Fruit fly (Drosophila melanogaster) whole organism, prepupa: ENCODE results near the gene Sirt1.

Experiments used
- CG10631 ChIP-seq: fragments of 200-800 bp; sonication (Bioruptor generic); optimal IDR thresholded peaks from 2 replicates; lab custom pipeline; 2016; ENCODE audit warnings: missing biosample characterization, missing genetic modification characterization
- CG10669 ChIP-seq: fragments of 200-800 bp; sonication (Bioruptor generic); optimal IDR thresholded peaks from 3 replicates; lab custom pipeline; 2018; ENCODE audit warnings: missing biosample characterization, mild to moderate bottlenecking, missing genetic modification characterization, moderate library complexity
- CG11294 ChIP-seq: fragments of 200-800 bp; sonication (Bioruptor generic); IDR thresholded peaks from 2 replicates; pipeline ENCODE4 v1.3.6; 2022; ENCODE audit warnings: missing biosample characterization, missing genetic modification characterization
- CG15336 ChIP-seq: fragments of 200-800 bp; sonication (Bioruptor generic); IDR thresholded peaks from 2 replicates; pipeline ENCODE4 v1.3.6; 2022; ENCODE audit warnings: missing biosample characterization, missing genetic modification characterization
- CG1621 ChIP-seq: fragments of 200-800 bp; sonication (Bioruptor generic); optimal IDR thresholded peaks from 3 replicates; lab custom pipeline; 2018; ENCODE audit warnings: missing biosample characterization, mild to moderate bottlenecking, missing genetic modification characterization
- CG16779 ChIP-seq: fragments of 200-800 bp; sonication (Bioruptor generic); optimal IDR thresholded peaks from 3 replicates; lab custom pipeline; 2017; ENCODE audit warnings: missing biosample characterization, mild to moderate bottlenecking, missing genetic modification characterization
- CG34406 ChIP-seq: fragments of 200-800 bp; sonication (Bioruptor generic); optimal IDR thresholded peaks from 3 replicates; lab custom pipeline; 2016; ENCODE audit warnings: missing biosample characterization, missing genetic modification characterization
- CG3919 ChIP-seq: fragments of 200-800 bp; sonication (Bioruptor generic); optimal IDR thresholded peaks from 3 replicates; lab custom pipeline; 2016; ENCODE audit warnings: missing biosample characterization, missing genetic modification characterization
- CG4318 ChIP-seq: fragments of 200-800 bp; sonication (Bioruptor generic); optimal IDR thresholded peaks from 3 replicates; lab custom pipeline; 2017; ENCODE audit warnings: missing biosample characterization, mild to moderate bottlenecking, missing genetic modification characterization
- CG6276 ChIP-seq: fragments of 200-800 bp; sonication (Bioruptor generic); optimal IDR thresholded peaks from 2 replicates; lab custom pipeline; 2017; ENCODE audit warnings: missing biosample characterization, mild to moderate bottlenecking, missing genetic modification characterization
- CG6792 ChIP-seq: fragments of 200-800 bp; sonication (Bioruptor generic); optimal IDR thresholded peaks from 3 replicates; lab custom pipeline; 2016; ENCODE audit warnings: missing biosample characterization, missing genetic modification characterization
- CG6808 ChIP-seq: fragments of 200-800 bp; sonication (Bioruptor generic); optimal IDR thresholded peaks from 3 replicates; lab custom pipeline; 2017; ENCODE audit warnings: missing biosample characterization, missing genetic modification characterization, mild to moderate bottlenecking, moderate library complexity, missing genetic modification reagents
- CG6854 ChIP-seq: fragments of 200-800 bp; sonication (Bioruptor generic); optimal IDR thresholded peaks from 2 replicates; lab custom pipeline; 2017; ENCODE audit warnings: missing biosample characterization, mild to moderate bottlenecking, missing genetic modification characterization
- CG7368 ChIP-seq: fragments of 200-800 bp; sonication (Bioruptor generic); optimal IDR thresholded peaks from 3 replicates; lab custom pipeline; 2016; ENCODE audit warnings: missing biosample characterization, missing genetic modification characterization
- CG8119 ChIP-seq: fragments of 200-800 bp; sonication (Bioruptor generic); IDR thresholded peaks from 3 replicates; pipeline ENCODE4 v1.3.6; 2022; ENCODE audit warnings: missing biosample characterization, missing genetic modification characterization
- CG8319 ChIP-seq: fragments of 200-800 bp; sonication (Bioruptor generic); optimal IDR thresholded peaks from 3 replicates; lab custom pipeline; 2016; ENCODE audit warnings: missing biosample characterization, missing genetic modification characterization
- CG8632 ChIP-seq: fragments of 200-800 bp; sonication (Bioruptor generic); optimal IDR thresholded peaks from 3 replicates; lab custom pipeline; 2016; ENCODE audit warnings: missing biosample characterization, missing genetic modification characterization
- CG9139 ChIP-seq: fragments of 200-800 bp; sonication (Bioruptor generic); optimal IDR thresholded peaks from 3 replicates; lab custom pipeline; 2017; ENCODE audit warnings: missing biosample characterization, mild to moderate bottlenecking, missing genetic modification characterization
- Eip78C ChIP-seq: fragments of 200-800 bp; sonication (Bioruptor generic); peaks from one replicate; lab custom pipeline; 2016; ENCODE audit warnings: missing biosample characterization, missing genetic modification characterization
- Eip93F ChIP-seq: fragments of 200-800 bp; sonication (Bioruptor generic); optimal IDR thresholded peaks from 2 replicates; lab custom pipeline; 2016; ENCODE audit warnings: missing biosample characterization, mild to moderate bottlenecking, missing genetic modification characterization
- Ets21C ChIP-seq: fragments of 200-800 bp; sonication (Bioruptor generic); optimal IDR thresholded peaks from 3 replicates; lab custom pipeline; 2016; ENCODE audit warnings: missing biosample characterization, missing genetic modification characterization
- Ets96B ChIP-seq: fragments of 200-800 bp; optimal IDR thresholded peaks from 2 replicates; lab custom pipeline; 2019; ENCODE audit warnings: missing biosample characterization, mild to moderate bottlenecking, missing genetic modification characterization, moderate library complexity
- Gug ChIP-seq: fragments of 200-800 bp; sonication (Bioruptor generic); IDR thresholded peaks from 2 replicates; pipeline ENCODE4 v1.3.6; 2022; ENCODE audit warnings: missing biosample characterization, missing genetic modification characterization
- Hr39 ChIP-seq: fragments of 200-800 bp; sonication (Bioruptor generic); optimal IDR thresholded peaks from 2 replicates; lab custom pipeline; 2016; ENCODE audit warnings: missing biosample characterization, missing genetic modification characterization
- Lpt ChIP-seq: fragments of 200-800 bp; sonication (Bioruptor generic); optimal IDR thresholded peaks from 3 replicates; lab custom pipeline; 2016; ENCODE audit warnings: missing biosample characterization, missing genetic modification characterization
- Met ChIP-seq: fragments of 200-800 bp; sonication (Bioruptor generic); optimal IDR thresholded peaks from 3 replicates; lab custom pipeline; 2016; ENCODE audit warnings: missing biosample characterization, missing genetic modification characterization
- OdsH ChIP-seq: fragments of 200-800 bp; sonication (Bioruptor generic); optimal IDR thresholded peaks from 3 replicates; lab custom pipeline; 2016; ENCODE audit warnings: missing biosample characterization, missing genetic modification characterization
- Smox ChIP-seq: fragments of 200-800 bp; sonication (Bioruptor generic); optimal IDR thresholded peaks from 3 replicates; lab custom pipeline; 2016; ENCODE audit warnings: missing biosample characterization, missing genetic modification characterization
- Sox102F ChIP-seq: fragments of 200-800 bp; sonication (Bioruptor generic); optimal IDR thresholded peaks from 2 replicates; lab custom pipeline; 2016; ENCODE audit warnings: missing biosample characterization, mild to moderate bottlenecking, missing genetic modification characterization
- Sox14 ChIP-seq: fragments of 200-800 bp; sonication (Bioruptor generic); optimal IDR thresholded peaks from 3 replicates; lab custom pipeline; 2016; ENCODE audit warnings: missing biosample characterization, missing genetic modification characterization
- acj6 ChIP-seq: fragments of 200-800 bp; sonication (Bioruptor generic); optimal IDR thresholded peaks from 3 replicates; lab custom pipeline; 2016; ENCODE audit warnings: missing biosample characterization, missing genetic modification characterization
- dsx ChIP-seq: fragments of 200-800 bp; optimal IDR thresholded peaks from 3 replicates; lab custom pipeline; 2019; ENCODE audit warnings: missing biosample characterization, mild to moderate bottlenecking, missing genetic modification characterization, moderate library complexity; ENCODE audit not compliant: poor library complexity, severe bottlenecking
- eg ChIP-seq: fragments of 200-800 bp; sonication (Bioruptor generic); IDR thresholded peaks from 3 replicates; pipeline ENCODE4 v1.3.6; 2022; ENCODE audit warnings: missing biosample characterization, missing genetic modification characterization
- esn ChIP-seq: fragments of 200-800 bp; sonication (Bioruptor generic); optimal IDR thresholded peaks from 2 replicates; lab custom pipeline; 2016; ENCODE audit warnings: missing biosample characterization, mild to moderate bottlenecking, missing genetic modification characterization, moderate library complexity
- fd59A ChIP-seq: fragments of 200-800 bp; sonication (Bioruptor generic); optimal IDR thresholded peaks from 2 replicates; lab custom pipeline; 2017; ENCODE audit warnings: missing biosample characterization, mild to moderate bottlenecking, missing genetic modification characterization, missing genetic modification reagents
- lz ChIP-seq: fragments of 200-800 bp; sonication (Bioruptor generic); optimal IDR thresholded peaks from 3 replicates; lab custom pipeline; 2016; ENCODE audit warnings: missing biosample characterization, missing genetic modification characterization
- net ChIP-seq: fragments of 200-800 bp; sonication (Bioruptor generic); optimal IDR thresholded peaks from 3 replicates; lab custom pipeline; 2016; ENCODE audit warnings: missing biosample characterization, missing genetic modification characterization
- pdm3 ChIP-seq: fragments of 200-800 bp; sonication (Bioruptor generic); optimal IDR thresholded peaks from 3 replicates; lab custom pipeline; 2016; ENCODE audit warnings: missing biosample characterization, missing genetic modification characterization
- salr ChIP-seq, 2 experiments: fragments of 200-800 bp; sonication (Bioruptor generic); optimal IDR thresholded peaks; 3 replicates each; lab custom pipeline; 2016 to 2018; ENCODE audit warnings: missing biosample characterization in 2 of 2, missing genetic modification characterization in 2 of 2, mild to moderate bottlenecking in 1 of 2
- spab ChIP-seq: fragments of 200-800 bp; sonication (Bioruptor generic); optimal IDR thresholded peaks from 2 replicates; lab custom pipeline; 2017; ENCODE audit warnings: missing biosample characterization, mild to moderate bottlenecking, missing genetic modification characterization, missing genetic modification reagents
- ss ChIP-seq, 2 experiments: fragments of 200-800 bp; sonication (Bioruptor generic); optimal IDR thresholded peaks; 2 replicates in 1 of 2; 3 replicates in 1 of 2; lab custom pipeline; 2017 to 2018; ENCODE audit warnings: mild to moderate bottlenecking in 2 of 2, missing biosample characterization in 2 of 2, missing genetic modification characterization in 2 of 2, moderate library complexity in 1 of 2
- topi ChIP-seq: fragments of 200-800 bp; sonication (Bioruptor generic); optimal IDR thresholded peaks from 3 replicates; lab custom pipeline; 2016; ENCODE audit warnings: missing biosample characterization, missing genetic modification characterization

The Sirt1 gene

dm6 chr2L:13156349-13156748, 9.0 kb upstream of the Sirt1 start (continued):
- TF ChIP-seq CG11294 (GFP tag; lab: Robert Waterston, UW), result peak; percentile 21; the same call in 1 of the 2 replicates
- no peak for TF ChIP-seq ss (GFP tag; optimal IDR thresholded peaks at IDR 0.05; lab: Kevin White, UChicago)
- peak; percentile 35; the same call in 1 of the 3 replicates for TF ChIP-seq CG8119 (GFP tag; lab: Robert Waterston, UW)
- no peak for TF ChIP-seq CG1621 (tag; lab: Kevin White, UChicago)
- no peak for TF ChIP-seq Hr39 (GFP tag; lab: Kevin White, UChicago)
- TF ChIP-seq CG34406, result no peak
- no peak for TF ChIP-seq eg
- no peak for TF ChIP-seq dsx (GFP tag; lab: Kevin White, UChicago)
- TF ChIP-seq CG6276 (GFP tag; lab: Kevin White, UChicago), result no peak
- no peak for TF ChIP-seq CG9139 (GFP tag; lab: Kevin White, UChicago)
- peak; percentile 18 for TF ChIP-seq OdsH
- no peak for TF ChIP-seq Eip93F (GFP tag; lab: Kevin White, UChicago)

dm6 chr2L:13157903-13158302, 7.5 kb upstream of the Sirt1 start:
- TF ChIP-seq Eip93F (GFP tag; lab: Kevin White, UChicago), result no peak
- TF ChIP-seq fd59A (GFP tag; lab: Kevin White, UChicago), result no peak
- no peak for TF ChIP-seq CG11294 (GFP tag; lab: Robert Waterston, UW)
- peak; percentile 16 for TF ChIP-seq CG34406
- TF ChIP-seq Met (GFP tag; lab: Kevin White, UChicago), result peak; percentile 28
- no peak for TF ChIP-seq dsx (GFP tag; lab: Kevin White, UChicago)
- TF ChIP-seq salr (GFP tag; optimal IDR thresholded peaks at IDR 0.05; lab: Kevin White, UChicago), result no peak
- no peak for TF ChIP-seq Ets96B (tag; lab: Kevin White, UChicago)
- TF ChIP-seq Lpt (GFP tag; lab: Kevin White, UChicago), result no peak
- peak; percentile 87 for TF ChIP-seq Eip78C (GFP tag; lab: Kevin White, UChicago)
- TF ChIP-seq topi (GFP tag; lab: Kevin White, UChicago), result peak; percentile 34
- no peak for TF ChIP-seq pdm3 (GFP tag; lab: Kevin White, UChicago)
- TF ChIP-seq Sox14 (GFP tag; lab: Kevin White, UChicago), result no peak
- TF ChIP-seq CG3919, result peak; percentile 36
- TF ChIP-seq OdsH, result no peak
- TF ChIP-seq CG10669 (GFP tag; lab: Kevin White, UChicago), result no peak
- TF ChIP-seq CG8319 (GFP tag; lab: Kevin White, UChicago), result no peak
- peak; percentile 39 for TF ChIP-seq CG6854 (GFP tag; lab: Kevin White, UChicago)
- TF ChIP-seq CG10631 (GFP tag; lab: Kevin White, UChicago), result no peak
- no peak for TF ChIP-seq CG15336 (GFP tag; lab: Robert Waterston, UW)
- peak; percentile 22 for TF ChIP-seq CG8632 (GFP tag; lab: Kevin White, UChicago)
- no peak for TF ChIP-seq spab (GFP tag; lab: Kevin White, UChicago)
- TF ChIP-seq CG6808 (GFP tag; lab: Kevin White, UChicago), result peak; percentile 15
- no peak for TF ChIP-seq CG16779 (tag; lab: Kevin White, UChicago)
- TF ChIP-seq CG8119 (GFP tag; lab: Robert Waterston, UW), result 0 out of 3 replicates have a peak, but pooled peaks have one; percentile 22
- TF ChIP-seq Sox102F (GFP tag; lab: Kevin White, UChicago), result no peak
- peak; percentile 9 for TF ChIP-seq esn (GFP tag; lab: Kevin White, UChicago)
- TF ChIP-seq CG4318 (GFP tag; lab: Kevin White, UChicago), result no peak
- TF ChIP-seq acj6 (GFP tag; lab: Kevin White, UChicago), result no peak
- peak in 1 of 2 experiments; percentile 13 for TF ChIP-seq ss (GFP tag; optimal IDR thresholded peaks at IDR 0.05; lab: Kevin White, UChicago)
- TF ChIP-seq Smox, result no peak
- TF ChIP-seq lz (GFP tag; lab: Kevin White, UChicago), result peak; percentile 2
- peak; percentile 18; the same call in 1 of the 3 replicates for TF ChIP-seq eg
- no peak for TF ChIP-seq Ets21C (GFP tag; lab: Kevin White, UChicago)
- TF ChIP-seq net (GFP tag; lab: Kevin White, UChicago), result peak; percentile 6
- no peak for TF ChIP-seq Gug
- peak; percentile 5 for TF ChIP-seq CG6792 (GFP tag; lab: Kevin White, UChicago)
- TF ChIP-seq CG7368 (GFP tag; lab: Kevin White, UChicago), result no peak
